Fruit fly (Drosophila melanogaster) whole organism, embryonic: ENCODE measurements around the gene lark.

Experiments
- ATbp ChIP-seq: fragments of 200-800 bp; sonication (Bioruptor generic); optimal IDR thresholded peaks from 2 replicates; lab custom pipeline; 2017; ENCODE audit warnings: missing biosample characterization, mild to moderate bottlenecking, missing genetic modification characterization, missing genetic modification reagents
- Antp ChIP-seq: fragments of 200-800 bp; sonication (Bioruptor generic); optimal IDR thresholded peaks from 3 replicates; lab custom pipeline; 2016; ENCODE audit warnings: missing biosample characterization, missing genetic modification characterization
- Atf3 ChIP-seq: fragments of 200-800 bp; sonication (Bioruptor generic); optimal IDR thresholded peaks from 3 replicates; lab custom pipeline; 2016; ENCODE audit warnings: missing biosample characterization, missing genetic modification characterization
- Bdp1 ChIP-seq: fragments of 200-800 bp; sonication (Bioruptor generic); optimal IDR thresholded peaks from 3 replicates; lab custom pipeline; 2016; ENCODE audit warnings: missing biosample characterization, missing genetic modification characterization
- CG10267 ChIP-seq: fragments of 200-800 bp; sonication (Bioruptor generic); optimal IDR thresholded peaks from 2 replicates; lab custom pipeline; 2018; ENCODE audit warnings: missing biosample characterization, mild to moderate bottlenecking, missing genetic modification characterization, moderate library complexity
- CG11247 ChIP-seq: fragments of 200-800 bp; sonication (Bioruptor generic); IDR thresholded peaks from 2 replicates; pipeline ENCODE4 v1.3.6; 2022; ENCODE audit warnings: missing biosample characterization, missing genetic modification characterization
- CG11560 ChIP-seq: fragments of 200-800 bp; sonication (Bioruptor generic); IDR thresholded peaks from 3 replicates; pipeline ENCODE4 v1.3.6; 2022; ENCODE audit warnings: missing biosample characterization, missing genetic modification characterization
- CG12942 ChIP-seq: fragments of 200-800 bp; sonication (Bioruptor generic); optimal IDR thresholded peaks from 3 replicates; lab custom pipeline; 2016; ENCODE audit warnings: missing biosample characterization, missing genetic modification characterization
- CG13123 ChIP-seq: fragments of 200-800 bp; sonication (Bioruptor generic); optimal IDR thresholded peaks from 2 replicates; lab custom pipeline; 2016; ENCODE audit warnings: missing biosample characterization, missing genetic modification characterization
- CG15269 ChIP-seq: fragments of 200-800 bp; sonication (Bioruptor generic); optimal IDR thresholded peaks from 2 replicates; lab custom pipeline; 2018; ENCODE audit warnings: missing biosample characterization, mild to moderate bottlenecking, missing genetic modification characterization, moderate library complexity
- CG17568 ChIP-seq: fragments of 200-800 bp; sonication (Bioruptor generic); optimal IDR thresholded peaks from 2 replicates; lab custom pipeline; 2018; ENCODE audit warnings: missing biosample characterization, mild to moderate bottlenecking, missing genetic modification characterization, moderate library complexity
- CG1792 ChIP-seq: fragments of 200-800 bp; sonication (Bioruptor generic); optimal IDR thresholded peaks from 2 replicates; lab custom pipeline; 2016; ENCODE audit warnings: missing biosample characterization, missing genetic modification characterization
- CG18476 ChIP-seq: fragments of 200-800 bp; sonication (Bioruptor generic); optimal IDR thresholded peaks from 2 replicates; lab custom pipeline; 2016; ENCODE audit warnings: missing biosample characterization, mild to moderate bottlenecking, missing genetic modification characterization
- CG30431 ChIP-seq: fragments of 200-800 bp; sonication (Bioruptor generic); optimal IDR thresholded peaks from 2 replicates; lab custom pipeline; 2017; ENCODE audit warnings: missing biosample characterization, missing genetic modification characterization
- CG3281 ChIP-seq: fragments of 200-800 bp; sonication (Bioruptor generic); optimal IDR thresholded peaks from 3 replicates; lab custom pipeline; 2017; ENCODE audit warnings: missing biosample characterization, mild to moderate bottlenecking, missing genetic modification characterization
- CG34422 ChIP-seq: fragments of 200-800 bp; sonication (Bioruptor generic); IDR thresholded peaks from 3 replicates; pipeline ENCODE4 v1.3.6; 2022; ENCODE audit warnings: missing biosample characterization, missing genetic modification characterization
- CG3847 ChIP-seq: fragments of 200-800 bp; sonication (Bioruptor generic); IDR thresholded peaks from 2 replicates; pipeline ENCODE4 v1.3.6; 2022; ENCODE audit warnings: missing biosample characterization, missing genetic modification characterization
- CG4707 ChIP-seq: fragments of 200-800 bp; sonication (Bioruptor generic); optimal IDR thresholded peaks from 2 replicates; lab custom pipeline; 2018; ENCODE audit warnings: missing biosample characterization, mild to moderate bottlenecking, missing genetic modification characterization, moderate library complexity
- CG4730 ChIP-seq: fragments of 200-800 bp; sonication (Bioruptor generic); IDR thresholded peaks from 2 replicates; pipeline ENCODE4 v1.3.6; 2022; ENCODE audit warnings: missing biosample characterization, missing genetic modification characterization
- CG7745 ChIP-seq: fragments of 200-800 bp; sonication (Bioruptor generic); optimal IDR thresholded peaks from 2 replicates; lab custom pipeline; 2018; ENCODE audit warnings: missing biosample characterization, mild to moderate bottlenecking, missing genetic modification characterization, moderate library complexity
- Camta ChIP-seq: fragments of 200-800 bp; sonication (Bioruptor generic); optimal IDR thresholded peaks from 2 replicates; lab custom pipeline; 2016; ENCODE audit warnings: missing biosample characterization, missing genetic modification characterization
- D ChIP-seq, 2 experiments: fragments of 200-800 bp in 1 of 2; fragments of >200 bp in 1 of 2; sonication (Bioruptor generic) in 1 of 2; optimal IDR thresholded peaks; 2 replicates in 1 of 2; 3 replicates in 1 of 2; lab custom pipeline; 2017; ENCODE audit warnings: mild to moderate bottlenecking in 1 of 2, missing biosample characterization in 1 of 2, missing genetic modification characterization in 1 of 2, missing genetic modification reagents in 1 of 2
- Ets65A ChIP-seq: fragments of 200-800 bp; sonication (Bioruptor generic); peaks from one replicate; lab custom pipeline; 2016; ENCODE audit warnings: missing biosample characterization, missing genetic modification characterization
- H2.0 ChIP-seq: fragments of 200-800 bp; sonication (Bioruptor generic); IDR thresholded peaks from 2 replicates; pipeline ENCODE4 v1.3.6; 2022; ENCODE audit warnings: missing biosample characterization, missing genetic modification characterization
- HLH4C ChIP-seq: fragments of 200-800 bp; sonication (Bioruptor generic); IDR thresholded peaks from 3 replicates; pipeline ENCODE4 v1.3.6; 2022; ENCODE audit warnings: missing biosample characterization, missing genetic modification characterization; ENCODE audit not compliant: partially characterized antibody
- Hmx ChIP-seq: fragments of 200-800 bp; sonication (Bioruptor generic); optimal IDR thresholded peaks from 2 replicates; lab custom pipeline; 2016; ENCODE audit warnings: missing biosample characterization, missing genetic modification characterization
- Hr39 ChIP-seq: fragments of >200 bp; optimal IDR thresholded peaks from 2 replicates; lab custom pipeline; 2017
- MESR4 ChIP-seq: fragments of 200-800 bp; sonication (Bioruptor generic); optimal IDR thresholded peaks from 2 replicates; lab custom pipeline; 2018; ENCODE audit warnings: missing biosample characterization, mild to moderate bottlenecking, missing genetic modification characterization, moderate library complexity
- Nf-YB ChIP-seq: fragments of 200-800 bp; sonication (Bioruptor generic); optimal IDR thresholded peaks from 3 replicates; lab custom pipeline; 2019; ENCODE audit warnings: missing biosample characterization, mild to moderate bottlenecking, missing genetic modification characterization, moderate library complexity
- Nf-YC ChIP-seq: fragments of 200-800 bp; optimal IDR thresholded peaks from 3 replicates; lab custom pipeline; 2019; ENCODE audit warnings: missing biosample characterization, mild to moderate bottlenecking, missing genetic modification characterization, moderate library complexity
- Stat92E ChIP-seq, 3 experiments: fragments of >200 bp in 2 of 3; fragments of 200-800 bp in 1 of 3; sonication (Bioruptor generic) in 1 of 3; optimal IDR thresholded peaks; 2 replicates each; lab custom pipeline; 2017 to 2019; ENCODE audit warnings: missing biosample characterization in 3 of 3, missing genetic modification characterization in 3 of 3, mild to moderate bottlenecking in 1 of 3, moderate library complexity in 1 of 3
- Taf1 ChIP-seq: fragments of 200-800 bp; sonication (Bioruptor generic); IDR thresholded peaks from 2 replicates; pipeline ENCODE4 v1.3.6; 2022; ENCODE audit warnings: missing biosample characterization, missing genetic modification characterization
- al ChIP-seq: fragments of 200-800 bp; sonication (Bioruptor generic); IDR thresholded peaks from 2 replicates; pipeline ENCODE4 v1.3.6; 2022; ENCODE audit warnings: missing biosample characterization, missing genetic modification characterization
- danr ChIP-seq: fragments of 200-800 bp; sonication (Bioruptor generic); IDR thresholded peaks from 2 replicates; pipeline ENCODE4 v1.3.6; 2022; ENCODE audit warnings: missing biosample characterization, missing genetic modification characterization
- dimm ChIP-seq: fragments of 200-800 bp; sonication (Bioruptor generic); IDR thresholded peaks from 2 replicates; pipeline ENCODE4 v1.3.6; 2022; ENCODE audit warnings: missing biosample characterization, missing genetic modification characterization
- eve ChIP-seq, 2 experiments: fragments of >200 bp; optimal IDR thresholded peaks; 2 replicates each; lab custom pipeline; 2017; ENCODE audit warnings: missing biosample characterization in 2 of 2, missing genetic modification characterization in 2 of 2
- fd102C ChIP-seq: fragments of 200-800 bp; sonication (Bioruptor generic); optimal IDR thresholded peaks from 2 replicates; lab custom pipeline; 2018; ENCODE audit warnings: missing biosample characterization, mild to moderate bottlenecking, missing genetic modification characterization, moderate library complexity
- ham ChIP-seq: fragments of 200-800 bp; sonication (Bioruptor generic); IDR thresholded peaks from 2 replicates; pipeline ENCODE4 v1.3.6; 2022; ENCODE audit warnings: missing biosample characterization, missing genetic modification characterization
- hth ChIP-seq: fragments of >200 bp; optimal IDR thresholded peaks from 2 replicates; lab custom pipeline; 2017; ENCODE audit warnings: inconsistent platforms
- kah ChIP-seq: fragments of 200-800 bp; sonication (Bioruptor generic); optimal IDR thresholded peaks from 2 replicates; lab custom pipeline; 2018; ENCODE audit warnings: missing biosample characterization, mild to moderate bottlenecking, missing genetic modification characterization
- ken ChIP-seq: fragments of 200-800 bp; sonication (Bioruptor generic); IDR thresholded peaks from 3 replicates; pipeline ENCODE4 v1.3.6; 2022; ENCODE audit warnings: missing biosample characterization, missing genetic modification characterization
- mirr ChIP-seq: fragments of 200-800 bp; sonication (Bioruptor generic); optimal IDR thresholded peaks from 3 replicates; lab custom pipeline; 2018; ENCODE audit warnings: missing biosample characterization, mild to moderate bottlenecking, missing genetic modification characterization
- phol ChIP-seq: fragments of 200-800 bp; sonication (Bioruptor generic); optimal IDR thresholded peaks from 3 replicates; lab custom pipeline; 2018; ENCODE audit warnings: missing biosample characterization, mild to moderate bottlenecking, missing genetic modification characterization, moderate library complexity
- pita ChIP-seq: fragments of 200-800 bp; sonication (Bioruptor generic); optimal IDR thresholded peaks from 2 replicates; lab custom pipeline; 2017; ENCODE audit warnings: missing biosample characterization, mild to moderate bottlenecking, missing genetic modification characterization
- ranshi ChIP-seq: fragments of 200-800 bp; sonication (Bioruptor generic); IDR thresholded peaks from 2 replicates; pipeline ENCODE4 v1.3.6; 2022; ENCODE audit warnings: missing biosample characterization, missing genetic modification characterization
- sens-2 ChIP-seq: fragments of 200-800 bp; sonication (Bioruptor generic); IDR thresholded peaks from 2 replicates; pipeline ENCODE4 v1.3.6; 2022; ENCODE audit warnings: missing biosample characterization, missing genetic modification characterization
- sim ChIP-seq: fragments of 200-800 bp; sonication (Bioruptor generic); IDR thresholded peaks from 2 replicates; pipeline ENCODE4 v1.3.6; 2022; ENCODE audit warnings: missing biosample characterization, missing genetic modification characterization
- ssp ChIP-seq: fragments of 200-800 bp; sonication (Bioruptor generic); IDR thresholded peaks from 2 replicates; pipeline ENCODE4 v1.3.6; 2022; ENCODE audit warnings: missing biosample characterization, missing genetic modification characterization
- tll ChIP-seq, 2 experiments: fragments of 200-800 bp in 1 of 2; fragments of >200 bp in 1 of 2; sonication (Bioruptor generic) in 1 of 2; optimal IDR thresholded peaks; 2 replicates each; lab custom pipeline; 2017 to 2019; ENCODE audit warnings: missing biosample characterization in 2 of 2, missing genetic modification characterization in 2 of 2, mild to moderate bottlenecking in 1 of 2, moderate library complexity in 1 of 2
- zfh2 ChIP-seq: fragments of 200-800 bp; sonication (Bioruptor generic); optimal IDR thresholded peaks from 2 replicates; lab custom pipeline; 2016; ENCODE audit warnings: missing biosample characterization, missing genetic modification characterization

The lark gene

dm6 chr3L:7328567-7329253 is 10.4 kb upstream of the lark start, which contains the start of the genes mrva, CG42307 and mus312 (continued):
- TF ChIP-seq Bdp1 (peak; percentile 42), CG10267 (tag; lab: Kevin White, UChicago) (peak; percentile 86), CG11247 (GFP tag; lab: Robert Waterston, UW) (peak; percentile 75), kah (GFP tag; lab: Kevin White, UChicago) (peak; percentile 87), hth (lab: Kevin White, UChicago) (no peak), H2.0 (peak; percentile 80), pita (GFP tag; lab: Kevin White, UChicago) (no peak), Stat92E (GFP tag; optimal IDR thresholded peaks at IDR 0.05; lab: Kevin White, UChicago) (peak in 1 of 3 experiments; percentile 36), al (GFP tag; lab: Robert Waterston, UW) (peak; percentile 79), phol (tag; lab: Kevin White, UChicago) (peak; percentile 89), Antp (GFP tag; lab: Kevin White, UChicago) (peak; percentile 39), CG12942 (peak; percentile 84), Nf-YC (peak; percentile 91), Atf3 (GFP tag; lab: Kevin White, UChicago) (peak; percentile 49), ham (GFP tag; lab: Robert Waterston, UW) (no peak), sim (GFP tag; lab: Robert Waterston, UW) (0 out of 2 replicates have a peak, but pooled peaks have one; percentile 13), MESR4 (peak; percentile 96), CG30431 (GFP tag; lab: Kevin White, UChicago) (peak; percentile 56), Camta (GFP tag; lab: Kevin White, UChicago) (peak; percentile 50), CG3847 (GFP tag; lab: Robert Waterston, UW) (peak; percentile 93), dimm (GFP tag; lab: Robert Waterston, UW) (no peak), ssp (GFP tag; lab: Robert Waterston, UW) (peak; percentile 84), Hmx (GFP tag; lab: Kevin White, UChicago) (no peak), ranshi (peak; percentile 77; the same call in 1 of the 2 replicates), CG11560 (tag; lab: Robert Waterston, UW) (peak; percentile 70), CG4707 (no peak), Ets65A (peak; percentile 62), fd102C (GFP tag; lab: Kevin White, UChicago) (no peak), tll (GFP tag; optimal IDR thresholded peaks at IDR 0.05; lab: Kevin White, UChicago) (peak in 1 of 2 experiments; percentile 17), HLH4C (peak; percentile 32; the same call in 1 of the 3 replicates), CG7745 (peak; percentile 100), ken (GFP tag; lab: Robert Waterston, UW) (peak; percentile 68), Hr39 (lab: Kevin White, UChicago) (no peak), Taf1 (GFP tag; lab: Robert Waterston, UW) (peak; percentile 55), D (optimal IDR thresholded peaks at IDR 0.05; lab: Kevin White, UChicago) (no peak), D (GFP tag; optimal IDR thresholded peaks at IDR 0.05; lab: Kevin White, UChicago) (peak; percentile 83), sens-2 (peak; percentile 43; the same call in 1 of the 2 replicates), CG34422 (GFP tag; lab: Robert Waterston, UW) (peak; percentile 86), CG15269 (peak; percentile 95), CG18476 (GFP tag; lab: Kevin White, UChicago) (peak; percentile 71), CG17568 (no peak), CG13123 (GFP tag; lab: Kevin White, UChicago) (peak; percentile 74), mirr (peak; percentile 65), Nf-YB (GFP tag; lab: Kevin White, UChicago) (peak; percentile 77), danr (peak; percentile 70; the same call in 1 of the 2 replicates), ATbp (GFP tag; lab: Kevin White, UChicago) (no peak), CG3281 (GFP tag; lab: Kevin White, UChicago) (peak; percentile 85), CG4730 (GFP tag; lab: Robert Waterston, UW) (peak; percentile 78), eve (GFP tag; optimal IDR thresholded peaks at IDR 0.05; lab: Kevin White, UChicago) (no peak), CG1792 (GFP tag; lab: Kevin White, UChicago) (peak; percentile 28), zfh2 (GFP tag; lab: Kevin White, UChicago) (no peak)
